Worm (Caenorhabditis elegans): ENCODE data around the gene msp-19.
"Not testable (repeated sequence)": the region's sequence is repeated elsewhere in the genome, so short reads cannot be mapped to it uniquely, and the experiment has no call there.

Gene msp-19

DNA sequence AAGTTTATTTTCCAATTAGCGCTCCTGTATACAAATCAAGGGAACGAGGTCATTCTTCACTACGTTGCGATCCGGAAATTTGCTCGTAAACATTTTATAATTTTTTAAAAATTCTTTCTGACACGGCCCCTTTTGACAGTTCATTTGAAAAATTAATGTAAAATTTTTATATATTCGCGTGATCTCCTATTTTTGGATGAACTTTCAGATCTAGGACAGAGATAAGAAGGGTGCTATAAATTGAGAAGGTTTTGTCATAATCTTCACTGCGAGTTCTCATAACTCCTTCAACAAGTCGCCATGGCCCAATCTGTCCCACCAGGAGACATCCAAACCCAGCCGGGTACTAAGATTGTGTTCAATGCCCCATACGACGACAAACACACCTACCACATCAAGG, at the start of gene msp-19:
Gene msp-19 (plus strand): TSS at position 301 of the 400 bp plus-strand sequence.
- TF ChIP-seq F37D6.2 (tag; optimal IDR thresholded peaks at IDR 0.05); daf-8 (GFP tag; IDR thresholded peaks at IDR 0.05); dmd-8 (GFP tag; IDR thresholded peaks at IDR 0.05): not testable (repeated sequence)

DNA sequence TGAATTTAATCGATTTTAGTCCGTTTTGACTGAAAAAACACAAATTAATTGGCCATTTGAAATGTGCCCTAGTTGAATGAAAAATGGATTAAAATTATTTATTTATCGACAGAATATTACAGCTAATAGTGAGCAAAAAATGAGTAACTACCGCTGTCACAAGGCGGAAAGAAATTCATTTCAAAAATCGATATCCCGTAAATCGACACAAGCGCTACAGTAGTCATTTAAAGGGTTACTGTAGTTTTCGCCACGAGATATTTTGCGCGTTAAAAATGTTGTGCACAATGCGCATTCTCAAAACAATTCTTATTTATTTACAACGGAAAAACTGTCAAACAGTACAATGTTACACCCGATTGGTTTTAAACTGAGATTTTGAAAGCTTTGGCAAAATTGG, 49.8 kb upstream of the msp-19 start:
- TF ChIP-seq hlh-11 (tag; optimal IDR thresholded peaks at IDR 0.05): no peak
- TF ChIP-seq lir-3 (tag; optimal IDR thresholded peaks at IDR 0.05): no peak
- no peak for TF ChIP-seq mes-2 (tag; optimal IDR thresholded peaks at IDR 0.05; ENCODE audit: poor library complexity, severe bottlenecking)
- TF ChIP-seq mep-1 (tag; optimal IDR thresholded peaks at IDR 0.05): peak; percentile 5
- no peak for TF ChIP-seq dmd-6 (GFP tag; IDR thresholded peaks at IDR 0.05)
- no peak for TF ChIP-seq fkh-10 (GFP tag; optimal IDR thresholded peaks at IDR 0.05)
- TF ChIP-seq ceh-28 (tag; optimal IDR thresholded peaks at IDR 0.05): no peak
- TF ChIP-seq saeg-2 (GFP tag; IDR thresholded peaks at IDR 0.05): no peak
- no peak for TF ChIP-seq madf-5 (GFP tag; IDR thresholded peaks at IDR 0.05)
- TF ChIP-seq pha-4 (GFP tag; IDR thresholded peaks at IDR 0.05): no peak
- TF ChIP-seq pha-4 (tag; optimal IDR thresholded peaks at IDR 0.05): no peak
- TF ChIP-seq ctbp-1 (GFP tag; IDR thresholded peaks at IDR 0.05): no peak
- TF ChIP-seq ceh-62 (tag; optimal IDR thresholded peaks at IDR 0.05): no peak
- no peak for TF ChIP-seq lim-7 (GFP tag; IDR thresholded peaks at IDR 0.05)
- peak; percentile 53 for TF ChIP-seq aha-1 (tag)
- TF ChIP-seq F44E2.7 (GFP tag; IDR thresholded peaks at IDR 0.05): no peak
- no peak for TF ChIP-seq nhr-102 (tag; optimal IDR thresholded peaks at IDR 0.05)
- no peak for TF ChIP-seq skn-1 (tag; optimal IDR thresholded peaks at IDR 0.05)
- TF ChIP-seq snpc-4 (tag; optimal IDR thresholded peaks at IDR 0.05): no peak
- TF ChIP-seq daf-16 (GFP tag; optimal IDR thresholded peaks at IDR 0.05): no peak
- TF ChIP-seq daf-16 (tag; optimal IDR thresholded peaks at IDR 0.05): no peak
- TF ChIP-seq snpc-1.2 (GFP tag; IDR thresholded peaks at IDR 0.05): 0 out of 2 replicates have a peak, but pooled peaks have one; percentile 43
- no peak for TF ChIP-seq unc-62 (GFP tag; optimal IDR thresholded peaks at IDR 0.05 in 1 of 2)
- TF ChIP-seq unc-62 (tag; optimal IDR thresholded peaks at IDR 0.05): no peak
- TF ChIP-seq Y75B8A.6 (GFP tag; IDR thresholded peaks at IDR 0.05): no peak
- TF ChIP-seq lin-1 (GFP tag; IDR thresholded peaks at IDR 0.05): no peak
- TF ChIP-seq nhr-111 (GFP tag; optimal IDR thresholded peaks at IDR 0.05): no peak
- TF ChIP-seq dmd-8 (GFP tag; IDR thresholded peaks at IDR 0.05): no peak
- TF ChIP-seq nhr-42 (GFP tag; IDR thresholded peaks at IDR 0.05): no peak
- no peak for TF ChIP-seq mxl-2 (GFP tag; conservative IDR thresholded peaks at IDR 0.05)
- no peak for TF ChIP-seq hif-1 (tag; optimal IDR thresholded peaks at IDR 0.05)
- peak; percentile 41 for TF ChIP-seq lin-38 (GFP tag; IDR thresholded peaks at IDR 0.05)
- TF ChIP-seq nhr-48 (tag; optimal IDR thresholded peaks at IDR 0.05): no peak
- TF ChIP-seq daf-8 (GFP tag; IDR thresholded peaks at IDR 0.05): no peak
- no peak for TF ChIP-seq mdt-29 (GFP tag; IDR thresholded peaks at IDR 0.05)
- TF ChIP-seq rbr-2 (tag; optimal IDR thresholded peaks at IDR 0.05): no peak
- no peak for TF ChIP-seq unc-130 (GFP tag; optimal IDR thresholded peaks at IDR 0.05)
- TF ChIP-seq pqm-1 (tag; optimal IDR thresholded peaks at IDR 0.05): no peak
- peak in 1 of 2 experiments; percentile 8 for TF ChIP-seq lsy-2 (tag; optimal IDR thresholded peaks at IDR 0.05)
- TF ChIP-seq unc-39 (tag; optimal IDR thresholded peaks at IDR 0.05): no peak
- no peak for TF ChIP-seq ama-1 (optimal IDR thresholded peaks at IDR 0.05)
- no peak for TF ChIP-seq egl-43 (GFP tag; IDR thresholded peaks at IDR 0.05)
- TF ChIP-seq lin-13 (GFP tag; optimal IDR thresholded peaks at IDR 0.05): no peak
- no peak for TF ChIP-seq nhr-28 (tag; optimal IDR thresholded peaks at IDR 0.05)
- TF ChIP-seq egl-27 (tag; optimal IDR thresholded peaks at IDR 0.05): no peak
- no peak for TF ChIP-seq hlh-30 (tag; optimal IDR thresholded peaks at IDR 0.05; ENCODE audit: insufficient read depth)
- peak; percentile 9 for TF ChIP-seq R02D3.7 (tag; optimal IDR thresholded peaks at IDR 0.05)
